Worm (Caenorhabditis elegans) whole organism, L3 larva: ENCODE data around the gene cld-1.

Experiments used
- ama-1 ChIP-seq: fragments of 150-350 bp; optimal IDR thresholded peaks from 2 replicates; lab custom pipeline; 2018
- ceh-82 ChIP-seq: fragments of 150-350 bp; optimal IDR thresholded peaks from 2 replicates; lab custom pipeline; 2014; ENCODE audit warnings: missing biosample characterization, missing genetic modification characterization
- egl-27 ChIP-seq: sonication (generic microtip); optimal IDR thresholded peaks from 4 replicates; lab custom pipeline; 2017; ENCODE audit warnings: missing biosample characterization, missing genetic modification reagents, missing genetic modification characterization
- nhr-76 ChIP-seq: fragments of 150-350 bp; sonication (generic microtip); optimal IDR thresholded peaks from 5 replicates; lab custom pipeline; 2014; ENCODE audit warnings: missing biosample characterization, missing genetic modification characterization
- unc-62 ChIP-seq: fragments of 150-350 bp; sonication (generic microtip); optimal IDR thresholded peaks from 4 replicates; lab custom pipeline; 2014; ENCODE audit warnings: missing biosample characterization, missing genetic modification reagents, missing genetic modification characterization
- ztf-11 ChIP-seq: fragments of 150-350 bp; optimal IDR thresholded peaks from 2 replicates; lab custom pipeline; 2014; ENCODE audit warnings: missing biosample characterization, missing genetic modification characterization

DNA sequence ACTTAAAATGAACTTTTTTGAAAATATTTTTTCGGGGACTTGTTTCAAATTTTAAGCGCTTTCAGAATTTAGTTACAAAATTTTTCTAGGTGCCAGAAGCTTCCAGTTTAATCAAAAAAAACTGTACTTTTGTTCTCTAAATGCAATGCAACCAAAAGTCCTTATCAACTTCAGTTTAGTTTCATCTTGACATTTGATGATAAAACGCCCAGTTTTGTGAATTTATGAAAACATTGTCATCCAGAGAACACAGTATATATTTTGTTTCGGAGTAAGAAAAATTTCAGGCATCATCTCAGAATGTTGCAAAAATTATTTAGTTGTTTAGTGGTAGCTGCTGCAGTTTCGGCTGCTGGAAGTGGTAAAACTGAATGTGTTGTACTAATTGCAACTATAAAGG, 21.7 kb upstream of the cld-1 start, which contains the start of gene F55G11.6:
- TF ChIP-seq nhr-76: no peak
- no peak for TF ChIP-seq ceh-82 (tag; lab: Kevin White, UChicago)
- TF ChIP-seq ama-1 (lab: Kevin White, UChicago): no peak
- TF ChIP-seq egl-27 (tag; lab: Kevin White, UChicago): no peak
- no peak for TF ChIP-seq ztf-11 (tag; lab: Kevin White, UChicago)
- no peak for TF ChIP-seq unc-62
